Worm (Caenorhabditis elegans) whole organism, late embryonic: Measurements from ENCODE around the gene srw-113.

Source experiments
- C38D4.7 ChIP-seq: fragments of 200-800 bp; sonication (Bioruptor generic); optimal IDR thresholded peaks from 2 replicates; lab custom pipeline; 2018; ENCODE audit warnings: mild to moderate bottlenecking, missing genetic modification characterization, moderate library complexity, missing compliant biosample characterization
- F13H6.1 ChIP-seq: sonication (generic microtip); optimal IDR thresholded peaks from 2 replicates; lab custom pipeline; 2016; ENCODE audit warnings: missing genetic modification characterization, missing compliant biosample characterization
- K02D7.2 ChIP-seq: sonication (generic microtip); optimal IDR thresholded peaks from 2 replicates; lab custom pipeline; 2017; ENCODE audit warnings: mild to moderate bottlenecking, missing genetic modification characterization, missing compliant biosample characterization
- ceh-18 ChIP-seq: sonication (generic microtip); optimal IDR thresholded peaks from 2 replicates; lab custom pipeline; 2016; ENCODE audit warnings: missing genetic modification characterization, missing compliant biosample characterization
- ceh-19 ChIP-seq: fragments of 200-800 bp; sonication (Bioruptor generic); optimal IDR thresholded peaks from 2 replicates; lab custom pipeline; 2018; ENCODE audit warnings: mild to moderate bottlenecking, missing genetic modification characterization, missing compliant biosample characterization
- ceh-24 ChIP-seq: sonication (generic microtip); optimal IDR thresholded peaks from 2 replicates; lab custom pipeline; 2016; ENCODE audit warnings: mild to moderate bottlenecking, missing genetic modification characterization, missing compliant biosample characterization
- ceh-30 ChIP-seq: fragments of 150-350 bp; optimal IDR thresholded peaks from 2 replicates; lab custom pipeline; 2014; ENCODE audit warnings: missing biosample characterization, missing genetic modification characterization
- ceh-45 ChIP-seq: fragments of 200-800 bp; sonication (Bioruptor generic); IDR thresholded peaks from 2 replicates; pipeline ENCODE4 v1.3.6; 2022; ENCODE audit warnings: missing genetic modification reagents, missing genetic modification characterization, missing compliant biosample characterization
- ceh-48 ChIP-seq: sonication (generic microtip); optimal IDR thresholded peaks from 2 replicates; lab custom pipeline; 2016; ENCODE audit warnings: missing genetic modification characterization, inconsistent platforms, missing compliant biosample characterization
- ceh-6 ChIP-seq: fragments of 200-800 bp; sonication (Bioruptor generic); optimal IDR thresholded peaks from 2 replicates; lab custom pipeline; 2018; ENCODE audit warnings: mild to moderate bottlenecking, missing genetic modification characterization, missing compliant biosample characterization
- ceh-9 ChIP-seq: sonication (generic microtip); optimal IDR thresholded peaks from 2 replicates; lab custom pipeline; 2016; ENCODE audit warnings: mild to moderate bottlenecking, missing genetic modification characterization, inconsistent platforms, missing compliant biosample characterization
- che-1 ChIP-seq: sonication (generic microtip); optimal IDR thresholded peaks from 2 replicates; lab custom pipeline; 2016; ENCODE audit warnings: mild to moderate bottlenecking, missing genetic modification characterization, missing compliant biosample characterization
- dve-1 ChIP-seq: sonication (generic microtip); optimal IDR thresholded peaks from 2 replicates; lab custom pipeline; 2017; ENCODE audit warnings: antibody characterized with exemption, mild to moderate bottlenecking, missing genetic modification characterization, missing compliant biosample characterization
- elt-2 ChIP-seq: sonication (generic microtip); optimal IDR thresholded peaks from 2 replicates; lab custom pipeline; 2016; ENCODE audit warnings: missing genetic modification reagents, missing genetic modification characterization, missing compliant biosample characterization
- ets-4 ChIP-seq: sonication (generic microtip); optimal IDR thresholded peaks from 2 replicates; lab custom pipeline; 2016; ENCODE audit warnings: missing genetic modification characterization, missing compliant biosample characterization
- fax-1 ChIP-seq: sonication (generic microtip); optimal IDR thresholded peaks from 2 replicates; lab custom pipeline; 2016; ENCODE audit warnings: missing genotype, missing genetic modification characterization, missing compliant biosample characterization
- fkh-10 ChIP-seq: fragments of 150-350 bp; optimal IDR thresholded peaks from 2 replicates; lab custom pipeline; 2014; ENCODE audit warnings: missing biosample characterization, missing genetic modification reagents, missing genetic modification characterization
- hlh-13 ChIP-seq: fragments of 200-800 bp; sonication (Bioruptor generic); optimal IDR thresholded peaks from 2 replicates; lab custom pipeline; 2018; ENCODE audit warnings: mild to moderate bottlenecking, missing genetic modification characterization, missing compliant biosample characterization
- lin-11 ChIP-seq: fragments of 200-800 bp; sonication (Bioruptor generic); optimal IDR thresholded peaks from 2 replicates; lab custom pipeline; 2018; ENCODE audit warnings: mild to moderate bottlenecking, missing genetic modification characterization, missing compliant biosample characterization
- madf-2 ChIP-seq: sonication (generic microtip); optimal IDR thresholded peaks from 2 replicates; lab custom pipeline; 2017; ENCODE audit warnings: missing genetic modification characterization, missing compliant biosample characterization
- nfya-1 ChIP-seq: sonication (generic microtip); optimal IDR thresholded peaks from 2 replicates; lab custom pipeline; 2017; ENCODE audit warnings: missing genetic modification characterization, mild to moderate bottlenecking, missing compliant biosample characterization, antibody characterized with exemption, moderate library complexity
- pag-3 ChIP-seq: sonication (generic microtip); optimal IDR thresholded peaks from 2 replicates; lab custom pipeline; 2016; ENCODE audit warnings: missing compliant biosample characterization, missing genetic modification characterization, borderline replicate concordance
- pqm-1 ChIP-seq: sonication (generic microtip); optimal IDR thresholded peaks from 2 replicates; lab custom pipeline; 2016; ENCODE audit warnings: missing genetic modification characterization, missing compliant biosample characterization
- sdc-2 ChIP-seq: sonication (generic microtip); optimal IDR thresholded peaks from 2 replicates; lab custom pipeline; 2016; ENCODE audit warnings: missing genotype, missing genetic modification characterization, missing compliant biosample characterization
- sox-2 ChIP-seq: fragments of 200-800 bp; sonication (Bioruptor generic); IDR thresholded peaks from 2 replicates; pipeline ENCODE4 v1.3.6; 2022; ENCODE audit warnings: missing genetic modification reagents, missing genetic modification characterization, missing compliant biosample characterization
- syd-9 ChIP-seq: sonication (generic microtip); optimal IDR thresholded peaks from 2 replicates; lab custom pipeline; 2016; ENCODE audit warnings: mild to moderate bottlenecking, missing genetic modification characterization, moderate library complexity, missing compliant biosample characterization
- tbx-2 ChIP-seq: sonication (generic microtip); optimal IDR thresholded peaks from 2 replicates; lab custom pipeline; 2016; ENCODE audit warnings: missing genetic modification characterization, missing compliant biosample characterization
- unc-3 ChIP-seq, 2 experiments: fragments of 200-800 bp in 1 of 2; sonication (Bioruptor generic) in 1 of 2; sonication (generic microtip) in 1 of 2; conservative IDR thresholded peaks in 1 of 2; optimal IDR thresholded peaks in 1 of 2; 2 replicates each; pipeline versions ENCODE4 v1.3.6 to Lab custom; 2016 to 2022; ENCODE audit warnings: missing compliant biosample characterization in 2 of 2, missing genetic modification characterization in 2 of 2, missing genetic modification reagents in 1 of 2
- unc-55 ChIP-seq: sonication (generic microtip); optimal IDR thresholded peaks from 2 replicates; lab custom pipeline; 2017; ENCODE audit warnings: missing biosample characterization, missing genetic modification reagents, missing genetic modification characterization
- ztf-16 ChIP-seq: sonication (generic microtip); optimal IDR thresholded peaks from 2 replicates; lab custom pipeline; 2017; ENCODE audit warnings: missing genetic modification characterization, missing compliant biosample characterization

Gene srw-113

DNA sequence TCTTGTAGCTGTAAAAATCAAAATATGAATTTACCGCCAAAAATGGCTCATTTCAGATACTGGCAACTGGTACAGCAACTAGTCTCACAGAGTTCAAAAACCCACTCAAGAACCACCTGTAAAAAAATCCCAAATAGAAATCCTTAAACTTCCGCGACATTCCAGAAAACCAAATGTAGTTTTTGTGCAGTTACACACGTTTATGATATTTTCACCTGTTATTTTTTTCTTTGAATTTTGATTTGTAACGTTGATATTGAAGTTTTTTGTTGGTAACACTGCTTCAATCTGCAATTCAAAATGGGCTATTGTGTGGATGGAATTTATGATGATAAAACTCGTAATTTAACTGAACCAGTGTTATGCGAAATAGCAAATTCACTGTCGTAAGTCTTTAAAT lies at the start of gene srw-113:
Gene srw-113, plus strand, starts transcription at position 301 of the 400 bp plus-strand sequence.
- TF ChIP-seq pqm-1, result no peak
- TF ChIP-seq ceh-9, result no peak
- no peak for TF ChIP-seq madf-2 (tag; lab: Kevin White, UChicago)
- no peak for TF ChIP-seq che-1 (tag; lab: Kevin White, UChicago)
- TF ChIP-seq ceh-6, result no peak
- no peak for TF ChIP-seq dve-1 (tag; lab: Kevin White, UChicago)
- no peak for TF ChIP-seq ceh-30 (tag; lab: Kevin White, UChicago)
- TF ChIP-seq fkh-10 (GFP tag; lab: Kevin White, UChicago), result no peak
- no peak for TF ChIP-seq F13H6.1 (tag; lab: Kevin White, UChicago)
- TF ChIP-seq K02D7.2 (tag; lab: Kevin White, UChicago), result no peak
- TF ChIP-seq ceh-24 (tag; lab: Kevin White, UChicago), result no peak

DNA sequence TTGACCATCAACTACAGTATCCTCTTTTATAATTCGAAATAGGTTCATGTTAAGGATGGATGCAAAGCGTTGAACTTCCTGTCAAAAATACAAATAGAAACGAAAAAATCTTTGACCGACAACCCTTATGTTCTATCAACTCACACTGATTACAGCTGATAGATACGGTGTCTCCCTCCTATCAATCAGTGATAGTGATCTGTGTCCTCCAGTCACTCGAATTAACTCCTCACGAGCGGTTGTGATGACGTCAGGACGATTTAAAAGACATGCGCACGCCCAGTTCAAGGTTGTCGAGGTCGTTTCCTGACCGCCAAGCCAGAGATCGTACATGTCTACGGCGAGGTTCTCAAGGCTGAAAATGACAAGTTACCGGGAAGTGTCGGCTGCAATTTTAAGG lies 47.0 kb upstream of the srw-113 start:
- no peak for TF ChIP-seq ceh-45 (GFP tag; lab: Robert Waterston, UW)
- peak; percentile 57 for TF ChIP-seq elt-2 (tag; lab: Kevin White, UChicago)
- TF ChIP-seq, all 69 proteins: peak for 1

- no peak for TF ChIP-seq ceh-30 (tag; lab: Kevin White, UChicago)
- TF ChIP-seq syd-9 (tag; lab: Kevin White, UChicago), result no peak
Observed at ce11 chrV:15287856-15288255, 45.1 kb upstream of the srw-113 start, which contains the start of gene cyp-34A1. Gene cyp-34A1 (minus strand): TSS chrV:15287956.

- no peak for TF ChIP-seq fax-1 (tag; lab: Kevin White, UChicago)
- no peak for TF ChIP-seq pag-3 (tag; lab: Kevin White, UChicago)
- TF ChIP-seq unc-55 (GFP tag; lab: Kevin White, UChicago), result no peak
- no peak for TF ChIP-seq pqm-1
- TF ChIP-seq ceh-24 (tag; lab: Kevin White, UChicago), result no peak
- TF ChIP-seq ceh-18 (tag; lab: Kevin White, UChicago), result no peak
- no peak for TF ChIP-seq nfya-1
Observed at ce11 chrV:15290995-15291394, 42.0 kb upstream of the srw-113 start, which contains the start of gene cyp-34A2. Gene cyp-34A2 (minus strand): TSS chrV:15291095.

ce11 chrV:15293865-15294264 lies 39.1 kb upstream of the srw-113 start, which contains the start of gene str-96:
Gene str-96 (minus strand): TSS chrV:15293965.
- TF ChIP-seq hlh-13 (no peak), unc-3 (GFP tag; conservative IDR thresholded peaks at IDR 0.05; lab: Robert Waterston, UW) (no peak), unc-3 (tag; optimal IDR thresholded peaks at IDR 0.05; lab: Kevin White, UChicago) (no peak), tbx-2 (tag; lab: Kevin White, UChicago) (no peak), ceh-18 (tag; lab: Kevin White, UChicago) (no peak), lin-11 (tag; lab: Kevin White, UChicago) (no peak), sdc-2 (tag; lab: Kevin White, UChicago) (no peak), ets-4 (no peak), ceh-48 (tag; lab: Kevin White, UChicago) (no peak), C38D4.7 (no peak), ceh-45 (GFP tag; lab: Robert Waterston, UW) (no peak), fax-1 (tag; lab: Kevin White, UChicago) (no peak), ceh-19 (no peak)
- TF ChIP-seq, all 69 proteins: peak for 0

- TF ChIP-seq elt-2 (tag; lab: Kevin White, UChicago) (peak; percentile 66), sox-2 (GFP tag; lab: Robert Waterston, UW) (no peak), ztf-16 (tag; lab: Kevin White, UChicago) (no peak)
Observed at ce11 chrV:15298597-15298996, 34.4 kb upstream of the srw-113 start, which contains the start of gene cpr-3. Gene cpr-3 (minus strand): TSS chrV:15298700.
